Fruit fly (Drosophila melanogaster) Kc167 (cell line): ENCODE measurements around the gene CG32281.

Experiments
- Myc ChIP-seq: fragments of >200 bp; optimal IDR thresholded peaks from 2 replicates; lab custom pipeline; 2017; ENCODE audit warnings: missing external identifiers
- Sin3A ChIP-seq: fragments of >200 bp; optimal IDR thresholded peaks from 2 replicates; lab custom pipeline; 2018; ENCODE audit warnings: missing external identifiers
- h ChIP-seq: fragments of >200 bp; optimal IDR thresholded peaks from 3 replicates; lab custom pipeline; 2018; ENCODE audit warnings: missing external identifiers
- insv ChIP-seq: fragments of >200 bp; optimal IDR thresholded peaks from 3 replicates; lab custom pipeline; 2018; ENCODE audit warnings: missing external identifiers
- psq ChIP-seq: fragments of >200 bp; optimal IDR thresholded peaks from 2 replicates; lab custom pipeline; 2017; ENCODE audit warnings: missing external identifiers
- ttk ChIP-seq: sonication (Bioruptor generic); optimal IDR thresholded peaks from 2 replicates; lab custom pipeline; 2017; ENCODE audit warnings: missing external identifiers

The CG32281 gene

DNA sequence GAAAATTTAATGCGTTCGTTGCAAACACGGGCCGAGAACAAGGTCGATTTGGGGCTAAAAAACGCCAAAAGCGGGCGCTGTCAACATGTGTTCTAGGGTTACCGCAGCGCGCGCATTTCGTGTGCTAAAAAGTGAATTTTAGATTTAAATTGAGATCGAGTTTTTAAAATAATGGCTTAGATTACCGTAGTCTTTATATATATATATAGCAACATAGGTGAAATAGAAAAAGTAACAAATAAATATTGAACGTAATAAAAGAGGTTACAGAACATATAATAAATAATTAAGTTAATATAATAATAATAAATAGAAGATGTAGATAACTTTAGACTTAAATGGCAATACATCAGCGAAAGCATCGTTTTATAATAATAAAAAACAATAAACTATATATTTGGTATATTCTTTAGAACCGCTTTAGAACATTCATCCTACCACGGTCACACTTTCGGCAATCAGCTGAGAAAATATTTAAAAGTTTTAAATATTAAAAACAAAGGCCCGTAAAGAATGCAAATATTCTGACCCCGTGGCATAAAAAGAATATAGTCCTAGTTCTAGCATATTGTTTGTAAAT lies 25.7 kb upstream of the CG32281 start, which contains the start of the genes CG11537 and Alg2:
Gene CG11537 (minus strand): TSS at position 75 of the 580 bp plus-strand sequence.
Gene Alg2 (plus strand): TSS at position 426 of the 580 bp plus-strand sequence.
- TF ChIP-seq psq (lab: Kevin White, UChicago) (no peak), h (lab: Kevin White, UChicago) (no peak), Myc (lab: Kevin White, UChicago) (no peak)

dm6 chr3L:3148125-3149059 lies 20.8 kb upstream of the CG32281 start, which contains the start of the genes Usp5 and BtbVII:
Usp5 (minus strand) TSS chr3L:3148358.
BtbVII (plus strand) TSS chr3L:3148646.
- TF ChIP-seq insv (lab: Kevin White, UChicago), result no peak
- no peak for TF ChIP-seq Myc (lab: Kevin White, UChicago)
- no peak for TF ChIP-seq Sin3A (lab: Kevin White, UChicago)

dm6 chr3L:3149060-3149872 lies 19.9 kb upstream of the CG32281 start:
- TF ChIP-seq h (lab: Kevin White, UChicago), result no peak
- no peak for TF ChIP-seq ttk (lab: Kevin White, UChicago)
- TF ChIP-seq insv (lab: Kevin White, UChicago), result no peak

- no peak for TF ChIP-seq insv (lab: Kevin White, UChicago)
- TF ChIP-seq Myc (lab: Kevin White, UChicago), result no peak
- no peak for TF ChIP-seq Sin3A (lab: Kevin White, UChicago)
- TF ChIP-seq ttk (lab: Kevin White, UChicago), result no peak
- TF ChIP-seq psq (lab: Kevin White, UChicago), result no peak
- no peak for TF ChIP-seq h (lab: Kevin White, UChicago)
Measured at dm6 chr3L:3150376-3150775, 18.8 kb upstream of the CG32281 start.

dm6 chr3L:3157651-3158050 lies 11.5 kb upstream of the CG32281 start:
- no peak for TF ChIP-seq Myc (lab: Kevin White, UChicago)
- no peak for TF ChIP-seq insv (lab: Kevin White, UChicago)
- TF ChIP-seq ttk (lab: Kevin White, UChicago), result no peak
- TF ChIP-seq h (lab: Kevin White, UChicago), result no peak
- no peak for TF ChIP-seq Sin3A (lab: Kevin White, UChicago)
- no peak for TF ChIP-seq psq (lab: Kevin White, UChicago)

dm6 chr3L:3159309-3160194 lies 9.6 kb upstream of the CG32281 start, which contains the start of the genes ND-30 and CG15812:
ND-30 (minus strand) TSS chr3L:3159578.
CG15812 (plus strand) TSS chr3L:3159991.
- TF ChIP-seq insv (lab: Kevin White, UChicago) (no peak), h (lab: Kevin White, UChicago) (peak; percentile 37)

DNA sequence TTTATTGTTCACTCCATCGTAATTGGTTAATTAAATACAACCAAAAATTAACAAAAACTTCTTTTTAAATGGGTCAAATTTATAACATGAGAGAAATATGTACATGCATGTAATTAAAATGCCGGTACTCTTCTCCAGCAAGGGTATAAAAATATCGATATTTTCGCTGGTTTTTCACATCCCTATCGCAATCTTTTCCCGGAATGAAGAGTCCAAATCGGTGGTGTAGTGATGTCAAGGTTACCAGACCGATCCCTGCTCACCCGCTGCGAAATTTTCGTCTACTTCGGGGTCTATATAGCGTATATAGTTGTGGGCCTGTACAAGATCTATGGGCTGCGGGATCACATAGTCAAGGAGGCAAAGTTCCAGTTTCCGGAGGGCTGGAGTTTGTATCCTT lies 7.2 kb upstream of the CG32281 start, which contains the start of gene rasp:
Gene rasp (plus strand): TSS at position 213 of the 400 bp plus-strand sequence.
- TF ChIP-seq Sin3A (lab: Kevin White, UChicago), result no peak
- no peak for TF ChIP-seq ttk (lab: Kevin White, UChicago)
- TF ChIP-seq Myc (lab: Kevin White, UChicago), result no peak
- no peak for TF ChIP-seq h (lab: Kevin White, UChicago)
- TF ChIP-seq psq (lab: Kevin White, UChicago), result no peak
- TF ChIP-seq insv (lab: Kevin White, UChicago), result no peak

dm6 chr3L:3162584-3162983 lies 6.6 kb upstream of the CG32281 start:
- TF ChIP-seq psq (lab: Kevin White, UChicago) (no peak), ttk (lab: Kevin White, UChicago) (peak; percentile 95), h (lab: Kevin White, UChicago) (no peak), insv (lab: Kevin White, UChicago) (no peak), Myc (lab: Kevin White, UChicago) (no peak)

DNA sequence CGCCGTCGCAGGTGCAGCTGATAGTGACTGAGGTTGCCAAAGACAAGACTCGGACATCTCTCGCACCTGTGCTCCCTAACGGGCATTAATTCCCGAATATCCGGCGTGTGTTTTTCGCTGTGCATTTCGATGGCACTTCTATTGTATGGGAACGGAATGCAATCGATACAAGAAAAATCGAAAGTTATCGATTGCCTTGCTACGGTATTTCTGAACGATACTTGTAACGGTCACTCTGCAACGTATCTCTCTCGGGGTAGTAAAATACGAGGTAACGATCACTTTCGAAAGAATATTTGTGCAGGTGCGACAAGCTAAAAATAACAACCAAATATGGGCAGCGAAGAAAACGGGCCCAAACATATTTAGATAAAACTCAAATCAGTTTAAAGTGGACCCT lies 4.2 kb upstream of the CG32281 start, which contains the start of gene CG32280:
Gene CG32280 (plus strand): TSS at position 231 of the 400 bp plus-strand sequence.
- TF ChIP-seq h (lab: Kevin White, UChicago) (no peak), psq (lab: Kevin White, UChicago) (no peak), Myc (lab: Kevin White, UChicago) (no peak), ttk (lab: Kevin White, UChicago) (no peak), Sin3A (lab: Kevin White, UChicago) (no peak), insv (lab: Kevin White, UChicago) (no peak)

- no peak for TF ChIP-seq insv (lab: Kevin White, UChicago)
- TF ChIP-seq ttk (lab: Kevin White, UChicago), result no peak
- TF ChIP-seq h (lab: Kevin White, UChicago), result no peak
- TF ChIP-seq Sin3A (lab: Kevin White, UChicago), result no peak
- no peak for TF ChIP-seq psq (lab: Kevin White, UChicago)
- no peak for TF ChIP-seq Myc (lab: Kevin White, UChicago)
Measured at dm6 chr3L:3165399-3165798, 3.8 kb upstream of the CG32281 start.
